Fruit fly (Drosophila melanogaster): ENCODE results near the gene CG31668.

Gene CG31668

dm6 chr2L:2179366-2179765 lies 26.6 kb downstream of the CG31668 start (continued):
- TF ChIP-seq CG17359 (tag; optimal IDR thresholded peaks at IDR 0.05) (peak; percentile 80), gcm2 (GFP tag; optimal IDR thresholded peaks at IDR 0.05) (peak; percentile 33), CG31365 (tag; optimal IDR thresholded peaks at IDR 0.05) (peak; percentile 45), chif (GFP tag; optimal IDR thresholded peaks at IDR 0.05) (peak; percentile 58 to 63), CG2712 (tag; optimal IDR thresholded peaks at IDR 0.05) (peak; percentile 81), grau (tag; optimal IDR thresholded peaks at IDR 0.05) (peak; percentile 81), CG3726 (GFP tag; IDR thresholded peaks at IDR 0.05) (no peak), CG11085 (GFP tag; IDR thresholded peaks at IDR 0.05) (peak; percentile 46; the same call in 1 of the 2 replicates), Oaz (GFP tag; IDR thresholded peaks at IDR 0.05) (peak; percentile 35), oc (tag; optimal IDR thresholded peaks at IDR 0.05) (peak; percentile 55), CG5245 (GFP tag; optimal IDR thresholded peaks at IDR 0.05) (peak; percentile 55), Fer3 (tag; optimal IDR thresholded peaks at IDR 0.05) (peak; percentile 80), HLH4C (GFP tag; IDR thresholded peaks at IDR 0.05; ENCODE audit: partially characterized antibody) (no peak), CG10979 (tag; optimal IDR thresholded peaks at IDR 0.05) (peak; percentile 13), knrl (GFP tag; IDR thresholded peaks at IDR 0.05; ENCODE audit: partially characterized antibody) (no peak), CG13894 (tag; optimal IDR thresholded peaks at IDR 0.05) (peak; percentile 31), otp (GFP tag; IDR thresholded peaks at IDR 0.05) (0 out of 3 replicates have a peak, but pooled peaks have one; percentile 53), sna (GFP tag; IDR thresholded peaks at IDR 0.05; ENCODE audit: partially characterized antibody) (no peak), Tbp (GFP tag; optimal IDR thresholded peaks at IDR 0.05) (no peak), peb (GFP tag; IDR thresholded peaks at IDR 0.05) (peak; percentile 46; the same call in 1 of the 2 replicates), Dbx (GFP tag; IDR thresholded peaks at IDR 0.05) (peak; percentile 73; the same call in 2 of the 3 replicates), stc (GFP tag; IDR thresholded peaks at IDR 0.05) (peak; percentile 83), corto (GFP tag; optimal IDR thresholded peaks at IDR 0.05) (no peak), nerfin-2 (GFP tag; IDR thresholded peaks at IDR 0.05; ENCODE audit: partially characterized antibody) (no peak), z (GFP tag; IDR thresholded peaks at IDR 0.05) (no peak), dysf (GFP tag; IDR thresholded peaks at IDR 0.05) (peak; percentile 86), sc (optimal IDR thresholded peaks at IDR 0.05) (no peak), sc (GFP tag; optimal IDR thresholded peaks at IDR 0.05) (peak; percentile 44), CG14710 (tag; optimal IDR thresholded peaks at IDR 0.05) (no peak), CG7786 (GFP tag; optimal IDR thresholded peaks at IDR 0.05) (peak; percentile 78), CG2875 (GFP tag; optimal IDR thresholded peaks at IDR 0.05) (peak; percentile 8), chn (GFP tag; optimal IDR thresholded peaks at IDR 0.05) (peak; percentile 74), YL-1 (GFP tag; optimal IDR thresholded peaks at IDR 0.05) (no peak), CG4404 (GFP tag; IDR thresholded peaks at IDR 0.05) (peak; percentile 65), esg (GFP tag; conservative IDR thresholded peaks at IDR 0.05) (peak; percentile 59; the same call in 1 of the 2 replicates), Deaf1 (tag; optimal IDR thresholded peaks at IDR 0.05) (peak; percentile 16), CG13424 (tag; optimal IDR thresholded peaks at IDR 0.05) (peak; percentile 80), Opbp (GFP tag; IDR thresholded peaks at IDR 0.05; ENCODE audit: partially characterized antibody) (no peak), CG9876 (GFP tag; optimal IDR thresholded peaks at IDR 0.05) (peak; percentile 27), gfzf (GFP tag; optimal IDR thresholded peaks at IDR 0.05) (no peak), CG17568 (GFP tag; optimal IDR thresholded peaks at IDR 0.05) (peak; percentile 66), HLHmδ (GFP tag; optimal IDR thresholded peaks at IDR 0.05) (no peak), bcd (GFP tag; optimal IDR thresholded peaks at IDR 0.05) (peak; percentile 79), CG8359 (GFP tag; optimal IDR thresholded peaks at IDR 0.05; ENCODE audit: borderline replicate concordance) (peak; percentile 0), CG11504 (tag; optimal IDR thresholded peaks at IDR 0.05) (peak; percentile 84), CG10565 (GFP tag; optimal IDR thresholded peaks at IDR 0.05) (no peak), hth (optimal IDR thresholded peaks at IDR 0.05) (no peak), HmgZ (tag; optimal IDR thresholded peaks at IDR 0.05) (peak; percentile 81), tna (GFP tag; IDR thresholded peaks at IDR 0.05; ENCODE audit: partially characterized antibody) (no peak), CG15601 (tag; optimal IDR thresholded peaks at IDR 0.05) (peak; percentile 16)
